Worm (Caenorhabditis elegans): ENCODE results near the gene adah-1.

- TF ChIP-seq ceh-82 (tag; optimal IDR thresholded peaks at IDR 0.05) (no peak), ztf-11 (tag; optimal IDR thresholded peaks at IDR 0.05) (no peak), ZK546.5 (tag; optimal IDR thresholded peaks at IDR 0.05) (no peak), ceh-28 (tag; optimal IDR thresholded peaks at IDR 0.05) (no peak), daf-12 (tag; optimal IDR thresholded peaks at IDR 0.05) (no peak), lin-15B (tag; optimal IDR thresholded peaks at IDR 0.05) (no peak), nhr-43 (tag; optimal IDR thresholded peaks at IDR 0.05; ENCODE audit: poor library complexity, severe bottlenecking) (no peak)
Measured at ce11 chrIV:7075063-7075462, 51.1 kb downstream of the adah-1 start, which contains the start of gene srg-50.
